Fruit fly (Drosophila melanogaster) whole organism, embryonic: Measurements from ENCODE around the gene hfw.

ENCODE experiments used
- ATbp ChIP-seq: fragments of 200-800 bp; sonication (Bioruptor generic); optimal IDR thresholded peaks from 2 replicates; lab custom pipeline; 2017; ENCODE audit warnings: missing biosample characterization, mild to moderate bottlenecking, missing genetic modification characterization, missing genetic modification reagents
- Antp ChIP-seq: fragments of 200-800 bp; sonication (Bioruptor generic); optimal IDR thresholded peaks from 3 replicates; lab custom pipeline; 2016; ENCODE audit warnings: missing biosample characterization, missing genetic modification characterization
- Asciz ChIP-seq: fragments of 200-800 bp; sonication (Bioruptor generic); optimal IDR thresholded peaks from 2 replicates; lab custom pipeline; 2017; ENCODE audit warnings: missing biosample characterization, mild to moderate bottlenecking, missing genetic modification characterization, missing genetic modification reagents
- Atf-2 ChIP-seq: fragments of 200-800 bp; sonication (Bioruptor generic); optimal IDR thresholded peaks from 2 replicates; lab custom pipeline; 2016; ENCODE audit warnings: missing biosample characterization, missing genetic modification characterization
- Atf6 ChIP-seq: fragments of 200-800 bp; sonication (Bioruptor generic); IDR thresholded peaks from 2 replicates; pipeline ENCODE4 v1.3.6; 2022; ENCODE audit warnings: missing biosample characterization, missing genetic modification characterization
- CG10209 ChIP-seq: fragments of 200-800 bp; sonication (Bioruptor generic); optimal IDR thresholded peaks from 3 replicates; lab custom pipeline; 2017; ENCODE audit warnings: missing biosample characterization, mild to moderate bottlenecking, missing genetic modification characterization, missing genetic modification reagents
- CG10654 ChIP-seq: fragments of 200-800 bp; sonication (Bioruptor generic); optimal IDR thresholded peaks from 2 replicates; lab custom pipeline; 2016; ENCODE audit warnings: missing biosample characterization, missing genetic modification characterization
- CG10959 ChIP-seq: fragments of 200-800 bp; sonication (Bioruptor generic); IDR thresholded peaks from 2 replicates; pipeline ENCODE4 v1.3.6; 2022; ENCODE audit warnings: missing biosample characterization, missing genetic modification characterization
- CG11093 ChIP-seq: fragments of 200-800 bp; sonication (Bioruptor generic); IDR thresholded peaks from 3 replicates; pipeline ENCODE4 v1.3.6; 2022; ENCODE audit warnings: missing biosample characterization, missing genetic modification characterization
- CG12236 ChIP-seq: fragments of 200-800 bp; sonication (Bioruptor generic); optimal IDR thresholded peaks from 2 replicates; lab custom pipeline; 2016; ENCODE audit warnings: missing biosample characterization, missing genetic modification characterization
- CG12659 ChIP-seq: fragments of 200-800 bp; sonication (Bioruptor generic); optimal IDR thresholded peaks from 3 replicates; lab custom pipeline; 2017; ENCODE audit warnings: mild to moderate bottlenecking, missing biosample characterization, missing genetic modification reagents, missing genetic modification characterization
- CG12744 ChIP-seq: fragments of 200-800 bp; sonication (Bioruptor generic); optimal IDR thresholded peaks from 2 replicates; lab custom pipeline; 2016; ENCODE audit warnings: missing biosample characterization, missing genetic modification characterization
- CG14441 ChIP-seq: fragments of 200-800 bp; sonication (Bioruptor generic); IDR thresholded peaks from 2 replicates; pipeline ENCODE4 v1.3.6; 2022; ENCODE audit warnings: missing biosample characterization, missing genetic modification characterization
- CG14965 ChIP-seq: fragments of 200-800 bp; sonication (Bioruptor generic); optimal IDR thresholded peaks from 2 replicates; lab custom pipeline; 2016; ENCODE audit warnings: missing biosample characterization, missing genetic modification characterization, borderline replicate concordance
- CG15011 ChIP-seq: fragments of 200-800 bp; sonication (Bioruptor generic); optimal IDR thresholded peaks from 3 replicates; lab custom pipeline; 2018; ENCODE audit warnings: missing biosample characterization, mild to moderate bottlenecking, missing genetic modification characterization
- CG15073 ChIP-seq: fragments of 200-800 bp; sonication (Bioruptor generic); optimal IDR thresholded peaks from 2 replicates; lab custom pipeline; 2016; ENCODE audit warnings: missing biosample characterization, missing genetic modification characterization
- CG15269 ChIP-seq: fragments of 200-800 bp; sonication (Bioruptor generic); optimal IDR thresholded peaks from 2 replicates; lab custom pipeline; 2018; ENCODE audit warnings: missing biosample characterization, mild to moderate bottlenecking, missing genetic modification characterization, moderate library complexity
- CG15514 ChIP-seq: fragments of 200-800 bp; sonication (Bioruptor generic); optimal IDR thresholded peaks from 3 replicates; lab custom pipeline; 2017; ENCODE audit warnings: missing biosample characterization, missing genetic modification characterization, mild to moderate bottlenecking, moderate library complexity, missing genetic modification reagents
- CG1602 ChIP-seq: fragments of 200-800 bp; sonication (Bioruptor generic); optimal IDR thresholded peaks from 3 replicates; lab custom pipeline; 2016; ENCODE audit warnings: missing biosample characterization, missing genetic modification characterization
- CG16863 ChIP-seq: fragments of 200-800 bp; sonication (Bioruptor generic); optimal IDR thresholded peaks from 3 replicates; lab custom pipeline; 2016; ENCODE audit warnings: missing biosample characterization, missing genetic modification characterization
- CG18476 ChIP-seq: fragments of 200-800 bp; sonication (Bioruptor generic); optimal IDR thresholded peaks from 2 replicates; lab custom pipeline; 2016; ENCODE audit warnings: missing biosample characterization, mild to moderate bottlenecking, missing genetic modification characterization
- CG31441 ChIP-seq: fragments of 200-800 bp; sonication (Bioruptor generic); IDR thresholded peaks from 2 replicates; pipeline ENCODE4 v1.3.6; 2022; ENCODE audit warnings: missing biosample characterization, missing genetic modification characterization
- CG3281 ChIP-seq: fragments of 200-800 bp; sonication (Bioruptor generic); optimal IDR thresholded peaks from 3 replicates; lab custom pipeline; 2017; ENCODE audit warnings: missing biosample characterization, mild to moderate bottlenecking, missing genetic modification characterization
- CG6683 ChIP-seq: fragments of 200-800 bp; sonication (Bioruptor generic); optimal IDR thresholded peaks from 2 replicates; lab custom pipeline; 2017; ENCODE audit warnings: missing biosample characterization, mild to moderate bottlenecking, missing genetic modification characterization, missing genetic modification reagents
- CG7786 ChIP-seq: fragments of 200-800 bp; sonication (Bioruptor generic); optimal IDR thresholded peaks from 2 replicates; lab custom pipeline; 2016; ENCODE audit warnings: missing biosample characterization, missing genetic modification characterization
- CG9797 ChIP-seq: fragments of 200-800 bp; sonication (Bioruptor generic); optimal IDR thresholded peaks from 3 replicates; lab custom pipeline; 2018; ENCODE audit warnings: missing biosample characterization, mild to moderate bottlenecking, missing genetic modification characterization
- Dbx ChIP-seq: fragments of 200-800 bp; sonication (Bioruptor generic); IDR thresholded peaks from 3 replicates; pipeline ENCODE4 v1.3.6; 2022; ENCODE audit warnings: missing biosample characterization, missing genetic modification characterization
- Doc3 ChIP-seq: fragments of 200-800 bp; sonication (Bioruptor generic); IDR thresholded peaks from 3 replicates; pipeline ENCODE4 v1.3.6; 2022; ENCODE audit warnings: missing biosample characterization, missing genetic modification characterization; ENCODE audit not compliant: partially characterized antibody
- Dref ChIP-seq: fragments of 200-800 bp; sonication (Bioruptor generic); IDR thresholded peaks from 2 replicates; pipeline ENCODE4 v1.3.6; 2022; ENCODE audit warnings: missing biosample characterization, missing genetic modification characterization
- Gug ChIP-seq: fragments of 200-800 bp; sonication (Bioruptor generic); IDR thresholded peaks from 4 replicates; pipeline ENCODE4 v1.3.6; 2022; ENCODE audit warnings: missing biosample characterization, missing genetic modification characterization
- Hmx ChIP-seq: fragments of 200-800 bp; sonication (Bioruptor generic); optimal IDR thresholded peaks from 2 replicates; lab custom pipeline; 2016; ENCODE audit warnings: missing biosample characterization, missing genetic modification characterization
- Meics ChIP-seq: fragments of 200-800 bp; sonication (Bioruptor generic); optimal IDR thresholded peaks from 2 replicates; lab custom pipeline; 2017; ENCODE audit warnings: missing biosample characterization, mild to moderate bottlenecking, missing genetic modification characterization
- NK7.1 ChIP-seq: fragments of 200-800 bp; sonication (Bioruptor generic); optimal IDR thresholded peaks from 3 replicates; lab custom pipeline; 2016; ENCODE audit warnings: missing biosample characterization, missing genetic modification characterization
- Nf-YA ChIP-seq: fragments of 200-800 bp; sonication (Bioruptor generic); IDR thresholded peaks from 2 replicates; pipeline ENCODE4 v1.3.6; 2022; ENCODE audit warnings: missing biosample characterization, missing genetic modification characterization
- Oaz ChIP-seq: fragments of 200-800 bp; sonication (Bioruptor generic); IDR thresholded peaks from 2 replicates; pipeline ENCODE4 v1.3.6; 2022; ENCODE audit warnings: missing biosample characterization, missing genetic modification characterization
- Usf ChIP-seq: fragments of 200-800 bp; sonication (Bioruptor generic); optimal IDR thresholded peaks from 2 replicates; lab custom pipeline; 2017; ENCODE audit warnings: missing genotype, missing biosample characterization, missing genetic modification characterization
- bowl ChIP-seq: fragments of 200-800 bp; sonication (Bioruptor generic); IDR thresholded peaks from 2 replicates; pipeline ENCODE4 v1.3.6; 2022; ENCODE audit warnings: missing biosample characterization, missing genetic modification characterization
- cato ChIP-seq: fragments of 200-800 bp; sonication (Bioruptor generic); optimal IDR thresholded peaks from 2 replicates; lab custom pipeline; 2016; ENCODE audit warnings: missing biosample characterization, missing genetic modification characterization, borderline replicate concordance
- dm ChIP-seq: fragments of 200-800 bp; sonication (Bioruptor generic); optimal IDR thresholded peaks from 3 replicates; lab custom pipeline; 2016; ENCODE audit warnings: missing biosample characterization, missing genetic modification characterization
- dmrt99B ChIP-seq: fragments of 200-800 bp; sonication (Bioruptor generic); optimal IDR thresholded peaks from 2 replicates; lab custom pipeline; 2018; ENCODE audit warnings: missing biosample characterization, mild to moderate bottlenecking, missing genetic modification characterization, moderate library complexity
- ftz-f1 ChIP-seq: fragments of 200-800 bp; sonication (Bioruptor generic); optimal IDR thresholded peaks from 2 replicates; lab custom pipeline; 2016; ENCODE audit warnings: missing biosample characterization, missing genetic modification characterization
- grau ChIP-seq: fragments of 200-800 bp; optimal IDR thresholded peaks from 3 replicates; lab custom pipeline; 2019; ENCODE audit warnings: missing biosample characterization, mild to moderate bottlenecking, missing genetic modification characterization, moderate library complexity
- her ChIP-seq: fragments of 200-800 bp; sonication (Bioruptor generic); optimal IDR thresholded peaks from 2 replicates; lab custom pipeline; 2016; ENCODE audit warnings: missing biosample characterization, missing genetic modification characterization
- knrl ChIP-seq: fragments of 200-800 bp; sonication (Bioruptor generic); IDR thresholded peaks from 3 replicates; pipeline ENCODE4 v1.3.6; 2022; ENCODE audit warnings: missing biosample characterization, missing genetic modification characterization; ENCODE audit not compliant: partially characterized antibody
- luna ChIP-seq: fragments of 200-800 bp; sonication (Bioruptor generic); optimal IDR thresholded peaks from 2 replicates; lab custom pipeline; 2016; ENCODE audit warnings: missing biosample characterization, missing genetic modification characterization
- schlank ChIP-seq: fragments of 200-800 bp; sonication (Bioruptor generic); optimal IDR thresholded peaks from 2 replicates; lab custom pipeline; 2018; ENCODE audit warnings: missing biosample characterization, mild to moderate bottlenecking, missing genetic modification characterization
- sens ChIP-seq: fragments of 200-800 bp; sonication (Bioruptor generic); peaks from one replicate; lab custom pipeline; 2016; ENCODE audit warnings: missing biosample characterization, missing genetic modification characterization
- slbo ChIP-seq: fragments of 200-800 bp; sonication (Bioruptor generic); IDR thresholded peaks from 2 replicates; pipeline ENCODE4 v1.3.6; 2022; ENCODE audit warnings: missing biosample characterization, missing genetic modification characterization
- so ChIP-seq: fragments of 200-800 bp; sonication (Bioruptor generic); IDR thresholded peaks from 3 replicates; pipeline ENCODE4 v1.3.6; 2022; ENCODE audit warnings: missing biosample characterization, missing genetic modification characterization
- tin ChIP-seq: fragments of 200-800 bp; sonication (Bioruptor generic); optimal IDR thresholded peaks from 3 replicates; lab custom pipeline; 2016; ENCODE audit warnings: missing biosample characterization, missing genetic modification characterization
- zf30C ChIP-seq: fragments of 200-800 bp; sonication (Bioruptor generic); optimal IDR thresholded peaks from 3 replicates; lab custom pipeline; 2018; ENCODE audit warnings: missing biosample characterization, mild to moderate bottlenecking, missing genetic modification characterization

Gene hfw

dm6 chrX:1669214-1669613, at the start of gene hfw, which contains the start of gene CG3740 (continued):
- TF ChIP-seq dm (GFP tag; lab: Kevin White, UChicago) (no peak), grau (tag; lab: Kevin White, UChicago) (peak; percentile 78), CG31441 (GFP tag; lab: Robert Waterston, UW) (peak; percentile 78), CG10209 (GFP tag; lab: Kevin White, UChicago) (peak; percentile 62), ATbp (GFP tag; lab: Kevin White, UChicago) (peak; percentile 18), CG3281 (GFP tag; lab: Kevin White, UChicago) (peak; percentile 50), cato (peak; percentile 24), ftz-f1 (GFP tag; lab: Kevin White, UChicago) (no peak), Oaz (GFP tag; lab: Robert Waterston, UW) (0 out of 2 replicates have a peak, but pooled peaks have one; percentile 54), bowl (no peak), CG6683 (GFP tag; lab: Kevin White, UChicago) (no peak), CG16863 (GFP tag; lab: Kevin White, UChicago) (no peak), Usf (GFP tag; lab: Kevin White, UChicago) (peak; percentile 37), Antp (GFP tag; lab: Kevin White, UChicago) (no peak), Dref (GFP tag; lab: Robert Waterston, UW) (peak; percentile 72), knrl (GFP tag; lab: Robert Waterston, UW) (peak; percentile 95), CG12744 (GFP tag; lab: Kevin White, UChicago) (no peak), CG11093 (GFP tag; lab: Robert Waterston, UW) (peak; percentile 58; the same call in 2 of the 3 replicates), CG12236 (GFP tag; lab: Kevin White, UChicago) (no peak), CG15073 (no peak), CG9797 (no peak), NK7.1 (no peak), CG10654 (GFP tag; lab: Kevin White, UChicago) (peak; percentile 69), Atf-2 (GFP tag; lab: Kevin White, UChicago) (no peak), so (peak; percentile 20; the same call in 1 of the 3 replicates), slbo (GFP tag; lab: Robert Waterston, UW) (peak; percentile 90), dmrt99B (no peak), CG15011 (GFP tag; lab: Kevin White, UChicago) (no peak), Gug (GFP tag; lab: Robert Waterston, UW) (peak; percentile 51; the same call in 2 of the 4 replicates), CG14441 (GFP tag; lab: Robert Waterston, UW) (peak; percentile 84), CG14965 (GFP tag; lab: Kevin White, UChicago) (no peak), her (GFP tag; lab: Kevin White, UChicago) (no peak), tin (GFP tag; lab: Kevin White, UChicago) (peak; percentile 66), CG18476 (GFP tag; lab: Kevin White, UChicago) (peak; percentile 31), sens (GFP tag; lab: Kevin White, UChicago) (no peak), Meics (GFP tag; lab: Kevin White, UChicago) (peak; percentile 60), CG15514 (peak; percentile 44), Atf6 (GFP tag; lab: Robert Waterston, UW) (peak; percentile 64; the same call in 1 of the 2 replicates), CG15269 (tag; lab: Kevin White, UChicago) (peak; percentile 61), Dbx (peak; percentile 82), Doc3 (GFP tag; lab: Robert Waterston, UW) (peak; percentile 85), CG10959 (GFP tag; lab: Robert Waterston, UW) (peak; percentile 94), CG7786 (no peak), zf30C (GFP tag; lab: Kevin White, UChicago) (no peak), Hmx (no peak), CG1602 (GFP tag; lab: Kevin White, UChicago) (peak; percentile 77), schlank (no peak), Nf-YA (GFP tag; lab: Robert Waterston, UW) (0 out of 2 replicates have a peak, but pooled peaks have one; percentile 27), Asciz (GFP tag; lab: Kevin White, UChicago) (no peak), luna (no peak), CG12659 (GFP tag; lab: Kevin White, UChicago) (peak; percentile 79)
